Worm (Caenorhabditis elegans) whole organism, late embryonic: Measurements from ENCODE around the gene irld-34.

Experiments
- C08G9.2 ChIP-seq: sonication (generic microtip); optimal IDR thresholded peaks from 2 replicates; lab custom pipeline; 2016; ENCODE audit warnings: mild to moderate bottlenecking, missing genetic modification characterization, moderate library complexity, missing compliant biosample characterization
- K02D7.2 ChIP-seq: sonication (generic microtip); optimal IDR thresholded peaks from 2 replicates; lab custom pipeline; 2017; ENCODE audit warnings: mild to moderate bottlenecking, missing genetic modification characterization, missing compliant biosample characterization
- ceh-6 ChIP-seq: fragments of 200-800 bp; sonication (Bioruptor generic); optimal IDR thresholded peaks from 2 replicates; lab custom pipeline; 2018; ENCODE audit warnings: mild to moderate bottlenecking, missing genetic modification characterization, missing compliant biosample characterization
- madf-2 ChIP-seq: sonication (generic microtip); optimal IDR thresholded peaks from 2 replicates; lab custom pipeline; 2017; ENCODE audit warnings: missing genetic modification characterization, missing compliant biosample characterization
- mec-3 ChIP-seq: sonication (generic microtip); optimal IDR thresholded peaks from 2 replicates; lab custom pipeline; 2016; ENCODE audit warnings: borderline replicate concordance, missing genetic modification characterization, missing compliant biosample characterization
- nhr-232 ChIP-seq: sonication (generic microtip); optimal IDR thresholded peaks from 2 replicates; lab custom pipeline; 2016; ENCODE audit warnings: missing genetic modification characterization, missing compliant biosample characterization
- sdc-2 ChIP-seq: sonication (generic microtip); optimal IDR thresholded peaks from 2 replicates; lab custom pipeline; 2016; ENCODE audit warnings: missing genotype, missing genetic modification characterization, missing compliant biosample characterization

DNA sequence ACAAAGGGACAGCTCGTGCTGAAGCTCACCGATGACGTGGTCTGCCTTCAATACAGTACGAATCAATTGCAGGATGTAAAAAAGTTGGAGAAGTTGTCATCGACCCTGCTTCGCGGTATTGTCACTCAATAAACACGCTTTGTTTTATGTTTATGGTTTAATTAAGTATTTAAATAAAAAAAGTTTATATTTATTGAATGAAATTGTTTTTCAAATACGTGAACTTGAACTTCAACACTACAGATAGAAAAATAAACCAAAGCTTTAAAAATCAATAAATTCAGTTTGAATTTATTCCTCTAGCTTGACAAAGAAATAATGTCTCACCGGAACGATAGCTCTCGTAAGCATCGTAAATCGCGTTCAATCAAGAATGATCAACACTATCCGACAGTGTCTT is 9.1 kb upstream of the irld-34 start, which contains the start of gene ZK512.8:
- TF ChIP-seq madf-2: no peak
- TF ChIP-seq mec-3 (tag; lab: Kevin White, UChicago): no peak
- TF ChIP-seq sdc-2: no peak
- TF ChIP-seq C08G9.2: no peak
- no peak for TF ChIP-seq ceh-6
- no peak for TF ChIP-seq nhr-232 (tag; lab: Kevin White, UChicago)
- no peak for TF ChIP-seq K02D7.2 (tag; lab: Kevin White, UChicago)
